Worm (Caenorhabditis elegans) whole organism, mixed stage, embryonic: ENCODE measurements around the gene mlt-7.
A peak's percentile ranks its signal among the peaks of the same experiment; 100 is the strongest.

Experiments
- ceh-43 ChIP-seq: fragments of 200-800 bp; sonication (Bioruptor generic); optimal IDR thresholded peaks from 2 replicates; lab custom pipeline; 2018; ENCODE audit warnings: mild to moderate bottlenecking, missing genetic modification characterization, moderate library complexity, missing compliant biosample characterization
- ces-1 ChIP-seq: fragments of 150-350 bp; optimal IDR thresholded peaks from 2 replicates; lab custom pipeline; 2014; ENCODE audit warnings: missing biosample characterization, missing genetic modification reagents, missing genetic modification characterization
- ham-2 ChIP-seq: fragments of 200-800 bp; sonication (Bioruptor generic); optimal IDR thresholded peaks from 2 replicates; lab custom pipeline; 2018; ENCODE audit warnings: mild to moderate bottlenecking, missing genetic modification characterization, missing compliant biosample characterization
- hlh-1 ChIP-seq: fragments of 150-350 bp; optimal IDR thresholded peaks from 2 replicates; lab custom pipeline; 2014; ENCODE audit warnings: missing biosample characterization, missing genetic modification reagents, missing genetic modification characterization
- lsy-2 ChIP-seq: fragments of 150-350 bp; optimal IDR thresholded peaks from 2 replicates; lab custom pipeline; 2014; ENCODE audit warnings: missing biosample characterization, missing genetic modification characterization
- nhr-12 ChIP-seq: fragments of 150-350 bp; optimal IDR thresholded peaks from 2 replicates; lab custom pipeline; 2014; ENCODE audit warnings: missing biosample characterization, missing genetic modification characterization
- sem-2 ChIP-seq: fragments of 200-800 bp; sonication (Bioruptor generic); optimal IDR thresholded peaks from 2 replicates; lab custom pipeline; 2018; ENCODE audit warnings: mild to moderate bottlenecking, missing genetic modification characterization, missing compliant biosample characterization
- snpc-4 ChIP-seq: fragments of 150-350 bp; optimal IDR thresholded peaks from 2 replicates; lab custom pipeline; 2014; ENCODE audit warnings: missing biosample characterization, missing genetic modification characterization
- sptf-1 ChIP-seq: sonication (generic microtip); optimal IDR thresholded peaks from 2 replicates; lab custom pipeline; 2017; ENCODE audit warnings: mild to moderate bottlenecking, missing genetic modification characterization, moderate library complexity, missing compliant biosample characterization

Gene mlt-7

DNA sequence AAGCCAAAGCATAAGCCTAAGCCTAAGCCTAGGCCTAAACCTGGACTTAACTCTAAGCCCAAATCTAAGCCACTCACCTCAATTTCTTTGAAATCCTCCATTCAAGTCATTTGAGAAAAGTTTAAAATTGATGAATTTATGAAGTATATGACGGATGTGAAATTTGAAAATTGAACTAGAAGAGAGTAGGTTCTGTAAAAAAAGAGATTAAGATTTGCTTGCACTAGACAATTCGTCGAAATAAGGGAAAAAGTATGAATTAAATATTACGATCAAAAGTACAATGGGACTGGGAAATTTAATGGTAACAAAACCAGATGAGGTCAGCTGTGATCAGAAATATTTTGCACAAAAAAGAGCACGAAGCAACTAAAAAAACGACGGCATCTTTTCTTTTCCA, 60.2 kb downstream of the mlt-7 start, which contains the start of gene twk-2:
Gene twk-2, minus strand, starts transcription at position 101 of the 400 bp plus-strand sequence.
- TF ChIP-seq hlh-1 (tag; lab: Kevin White, UChicago): no peak
- no peak for TF ChIP-seq sem-2 (GFP tag; lab: Kevin White, UChicago)
- TF ChIP-seq ham-2: no peak
- no peak for TF ChIP-seq snpc-4 (tag; lab: Kevin White, UChicago)
- TF ChIP-seq nhr-12 (tag; lab: Kevin White, UChicago): no peak
- TF ChIP-seq lsy-2 (tag; lab: Kevin White, UChicago): no peak
- TF ChIP-seq sptf-1 (tag; lab: Kevin White, UChicago): no peak

DNA sequence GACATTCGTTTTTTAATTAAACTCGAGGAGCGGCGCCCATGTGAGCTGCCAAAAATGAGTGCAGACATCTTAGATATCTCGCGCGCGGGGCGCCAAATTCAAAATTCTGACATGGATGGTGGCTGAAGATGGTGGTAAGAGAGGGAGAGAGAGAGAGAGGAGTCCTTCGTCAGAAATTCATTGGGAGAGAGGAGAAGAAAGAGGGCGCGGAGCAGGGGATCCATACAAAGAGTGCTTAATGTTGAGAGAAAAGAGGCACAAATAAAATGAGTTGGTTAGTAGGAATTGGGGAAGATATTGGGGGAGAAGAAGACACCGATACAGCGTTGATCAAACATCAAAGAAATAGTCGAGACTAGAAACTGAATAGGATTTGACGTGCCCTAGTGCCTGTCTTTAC, 60.6 kb downstream of the mlt-7 start:
- TF ChIP-seq ceh-43 (GFP tag; lab: Kevin White, UChicago) (no peak), ces-1 (GFP tag; lab: Kevin White, UChicago) (peak; percentile 55)
